Fruit fly (Drosophila melanogaster): ENCODE data around the gene shop.

dm6 chrX:18812111-18812510, 36.3 kb downstream of the shop start:
- no peak for TF ChIP-seq CG18476 (GFP tag; optimal IDR thresholded peaks at IDR 0.05)
- no peak for TF ChIP-seq CG8478 (optimal IDR thresholded peaks at IDR 0.05)
- TF ChIP-seq crol (GFP tag; IDR thresholded peaks at IDR 0.05), result no peak
- no peak for TF ChIP-seq CG31224 (GFP tag; IDR thresholded peaks at IDR 0.05)
- TF ChIP-seq klu (GFP tag; IDR thresholded peaks at IDR 0.05), result no peak
- TF ChIP-seq CG7745 (tag; optimal IDR thresholded peaks at IDR 0.05), result no peak
- TF ChIP-seq CG12391 (tag; optimal IDR thresholded peaks at IDR 0.05), result no peak
- no peak for TF ChIP-seq chif (GFP tag; optimal IDR thresholded peaks at IDR 0.05)
- no peak for TF ChIP-seq Fer3 (tag; optimal IDR thresholded peaks at IDR 0.05)
- TF ChIP-seq Bgb (GFP tag; IDR thresholded peaks at IDR 0.05; ENCODE audit: partially characterized antibody), result no peak
- no peak for TF ChIP-seq dysf (GFP tag; IDR thresholded peaks at IDR 0.05)
- no peak for TF ChIP-seq disco-r (GFP tag; optimal IDR thresholded peaks at IDR 0.05)
- no peak for TF ChIP-seq rib (GFP tag; IDR thresholded peaks at IDR 0.05)
- no peak for TF ChIP-seq ara (GFP tag; IDR thresholded peaks at IDR 0.05)
